Worm (Caenorhabditis elegans): ENCODE results near the gene ZK829.9.

ce11 chrIV:11959573-11959972 lies 10.8 kb upstream of the ZK829.9 start, which contains the start of gene tgt-1:
- no peak for TF ChIP-seq nhr-21 (tag; optimal IDR thresholded peaks at IDR 0.05)
- TF ChIP-seq nhr-12 (tag; optimal IDR thresholded peaks at IDR 0.05), result no peak
- no peak for TF ChIP-seq unc-62 (GFP tag; optimal IDR thresholded peaks at IDR 0.05)
- peak; percentile 9 for TF ChIP-seq nhr-25 (tag; optimal IDR thresholded peaks at IDR 0.05)
- no peak for TF ChIP-seq nhr-77 (tag; optimal IDR thresholded peaks at IDR 0.05)
- no peak for TF ChIP-seq lin-39 (tag; optimal IDR thresholded peaks at IDR 0.05)
- TF ChIP-seq elt-3 (tag; optimal IDR thresholded peaks at IDR 0.05), result no peak
- TF ChIP-seq mbf-1 (tag; optimal IDR thresholded peaks at IDR 0.05), result no peak
- TF ChIP-seq ztf-11 (tag; optimal IDR thresholded peaks at IDR 0.05), result no peak

All from whole organism, L2 larva.